Fruit fly (Drosophila melanogaster): ENCODE measurements around the gene CG10428.
A peak's percentile ranks its signal among the peaks of the same experiment; 100 is the strongest.

Gene CG10428

dm6 chr2L:18899254-18899653 lies 49.4 kb upstream of the CG10428 start (continued):
- TF ChIP-seq hb (GFP tag; IDR thresholded peaks at IDR 0.05; ENCODE audit: partially characterized antibody) = no peak
- peak; percentile 45 for TF ChIP-seq CG12155 (GFP tag; optimal IDR thresholded peaks at IDR 0.05)
- TF ChIP-seq CG7928 (GFP tag; optimal IDR thresholded peaks at IDR 0.05) = no peak
- TF ChIP-seq CG6791 (GFP tag; IDR thresholded peaks at IDR 0.05; ENCODE audit: partially characterized antibody) = no peak
- TF ChIP-seq NK7.1 (GFP tag; optimal IDR thresholded peaks at IDR 0.05) = no peak
- no peak for TF ChIP-seq YL-1 (GFP tag; optimal IDR thresholded peaks at IDR 0.05)
- TF ChIP-seq vfl (GFP tag; optimal IDR thresholded peaks at IDR 0.05) = no peak
- TF ChIP-seq Nf-YC (tag; optimal IDR thresholded peaks at IDR 0.05) = no peak
- peak; percentile 15; the same call in 1 of the 2 replicates for TF ChIP-seq E2f2 (GFP tag; IDR thresholded peaks at IDR 0.05)
- peak; percentile 32 for TF ChIP-seq en (GFP tag; optimal IDR thresholded peaks at IDR 0.05)
- TF ChIP-seq D19A (tag; optimal IDR thresholded peaks at IDR 0.05) = peak; percentile 50
- TF ChIP-seq Med (GFP tag) = peak; percentile 89
- peak; percentile 76 for TF ChIP-seq CG12391 (tag; optimal IDR thresholded peaks at IDR 0.05)
- TF ChIP-seq nerfin-2 (GFP tag; IDR thresholded peaks at IDR 0.05; ENCODE audit: partially characterized antibody) = no peak
- peak; percentile 26 for TF ChIP-seq CG30020 (tag; optimal IDR thresholded peaks at IDR 0.05)
- TF ChIP-seq CG10654 (GFP tag; optimal IDR thresholded peaks at IDR 0.05) = peak; percentile 68
- no peak for TF ChIP-seq caup (GFP tag; optimal IDR thresholded peaks at IDR 0.05; ENCODE audit: severe bottlenecking)
- no peak for TF ChIP-seq br (optimal IDR thresholded peaks at IDR 0.05)
- TF ChIP-seq otp (GFP tag; IDR thresholded peaks at IDR 0.05) = peak; percentile 65; the same call in 2 of the 3 replicates
- TF ChIP-seq Ssrp (tag; optimal IDR thresholded peaks at IDR 0.05) = peak; percentile 81
- peak; percentile 61 for TF ChIP-seq tin (GFP tag; optimal IDR thresholded peaks at IDR 0.05)
- no peak for TF ChIP-seq CG4328 (GFP tag; optimal IDR thresholded peaks at IDR 0.05)
- no peak for TF ChIP-seq Myb (GFP tag; optimal IDR thresholded peaks at IDR 0.05)
- TF ChIP-seq Mrtf (GFP tag; IDR thresholded peaks at IDR 0.05) = no peak
- TF ChIP-seq CG14014 (GFP tag; IDR thresholded peaks at IDR 0.05) = no peak
- TF ChIP-seq CG8924 (tag; optimal IDR thresholded peaks at IDR 0.05) = peak; percentile 64
- peak; percentile 60 for TF ChIP-seq CG13775 (GFP tag; optimal IDR thresholded peaks at IDR 0.05)
- TF ChIP-seq pzg (GFP tag; optimal IDR thresholded peaks at IDR 0.05) = no peak
- TF ChIP-seq CG6272 (GFP tag; IDR thresholded peaks at IDR 0.05) = no peak
- TF ChIP-seq CG13296 (GFP tag; optimal IDR thresholded peaks at IDR 0.05) = no peak
- TF ChIP-seq gcm2 (GFP tag; optimal IDR thresholded peaks at IDR 0.05) = no peak
- TF ChIP-seq CG14050 (GFP tag; IDR thresholded peaks at IDR 0.05) = no peak
- peak; percentile 56 for TF ChIP-seq Lhr (GFP tag; optimal IDR thresholded peaks at IDR 0.05)
- peak; percentile 43 for TF ChIP-seq slou (GFP tag; optimal IDR thresholded peaks at IDR 0.05)
- TF ChIP-seq Sry-β (GFP tag; optimal IDR thresholded peaks at IDR 0.05) = no peak
- no peak for TF ChIP-seq Drgx (GFP tag; IDR thresholded peaks at IDR 0.05)
- TF ChIP-seq Side (GFP tag; optimal IDR thresholded peaks at IDR 0.05) = peak; percentile 71
- no peak for TF ChIP-seq yki (optimal IDR thresholded peaks at IDR 0.05)
- peak; percentile 80 for TF ChIP-seq CG4424 (GFP tag; optimal IDR thresholded peaks at IDR 0.05)
- peak; percentile 68 for TF ChIP-seq pum (GFP tag; optimal IDR thresholded peaks at IDR 0.05)
- TF ChIP-seq zfh1 (GFP tag; IDR thresholded peaks at IDR 0.05) = peak; percentile 82
- TF ChIP-seq Ptx1 (GFP tag; IDR thresholded peaks at IDR 0.05) = peak; percentile 52; the same call in 1 of the 2 replicates
- TF ChIP-seq Bgb (GFP tag; IDR thresholded peaks at IDR 0.05; ENCODE audit: partially characterized antibody) = no peak
- peak; percentile 43 for TF ChIP-seq NfI (GFP tag; optimal IDR thresholded peaks at IDR 0.05)
- no peak for TF ChIP-seq C15 (GFP tag; IDR thresholded peaks at IDR 0.05)
- peak; percentile 65 for TF ChIP-seq ewg (GFP tag; optimal IDR thresholded peaks at IDR 0.05)
- no peak for TF ChIP-seq Oaz (GFP tag; IDR thresholded peaks at IDR 0.05)
- 0 out of 3 replicates have a peak, but pooled peaks have one; percentile 42 for TF ChIP-seq z (GFP tag; IDR thresholded peaks at IDR 0.05)
- TF ChIP-seq wek (GFP tag; optimal IDR thresholded peaks at IDR 0.05) = no peak
- TF ChIP-seq Xbp1 (GFP tag; optimal IDR thresholded peaks at IDR 0.05) = peak; percentile 71
- peak; percentile 61 for TF ChIP-seq Atf-2 (GFP tag; optimal IDR thresholded peaks at IDR 0.05)
- TF ChIP-seq Scr (GFP tag; IDR thresholded peaks at IDR 0.05; ENCODE audit: partially characterized antibody) = no peak
